Worm (Caenorhabditis elegans): ENCODE measurements around the gene srx-42.

ce11 chrV:13908916-13909176, 12.0 kb upstream of the srx-42 start, which contains the start of gene C06B3.6:
- no peak for TF ChIP-seq hlh-30 (tag; optimal IDR thresholded peaks at IDR 0.05; ENCODE audit: insufficient read depth)
- no peak for TF ChIP-seq spr-3 (GFP tag; optimal IDR thresholded peaks at IDR 0.05)
- TF ChIP-seq lin-39 (tag; optimal IDR thresholded peaks at IDR 0.05), result no peak
- no peak for TF ChIP-seq php-3 (GFP tag; IDR thresholded peaks at IDR 0.05)
- TF ChIP-seq nhr-237 (tag; optimal IDR thresholded peaks at IDR 0.05), result no peak
- TF ChIP-seq unc-62 (GFP tag; optimal IDR thresholded peaks at IDR 0.05 in 1 of 2), result no peak
- TF ChIP-seq unc-62 (tag; optimal IDR thresholded peaks at IDR 0.05), result no peak
- TF ChIP-seq nhr-11 (tag; optimal IDR thresholded peaks at IDR 0.05), result no peak
- TF ChIP-seq ZK546.5 (tag; optimal IDR thresholded peaks at IDR 0.05), result no peak
- no peak for TF ChIP-seq lin-15B (tag; optimal IDR thresholded peaks at IDR 0.05)
- TF ChIP-seq nhr-77 (tag; optimal IDR thresholded peaks at IDR 0.05), result no peak
- no peak for TF ChIP-seq lir-3 (tag; optimal IDR thresholded peaks at IDR 0.05)
- no peak for TF ChIP-seq F10B5.3 (tag; optimal IDR thresholded peaks at IDR 0.05)
- no peak for TF ChIP-seq Y75B8A.6 (GFP tag; IDR thresholded peaks at IDR 0.05)
